Fruit fly (Drosophila melanogaster) whole organism, wandering third instar larva: ENCODE measurements around the gene CG34328.

Experiments used
- Abd-B ChIP-seq: fragments of >200 bp; optimal IDR thresholded peaks from 2 replicates; lab custom pipeline; 2017; ENCODE audit warnings: missing biosample characterization, missing genetic modification characterization
- CG9705 ChIP-seq: fragments of 200-800 bp; sonication (Bioruptor generic); optimal IDR thresholded peaks from 2 replicates; lab custom pipeline; 2018; ENCODE audit warnings: missing biosample characterization, mild to moderate bottlenecking, missing genetic modification characterization
- Dfd ChIP-seq: fragments of >200 bp; optimal IDR thresholded peaks from 2 replicates; lab custom pipeline; 2017; ENCODE audit warnings: missing biosample characterization, missing genetic modification characterization
- Dif ChIP-seq: fragments of 200-275, 200-300 bp; sonication (Bioruptor generic); optimal IDR thresholded peaks from 2 replicates; lab custom pipeline; 2018; ENCODE audit warnings: missing biosample characterization, missing genetic modification characterization; ENCODE audit not compliant: partially characterized antibody
- GATAd ChIP-seq: sonication (Bioruptor generic); optimal IDR thresholded peaks from 2 replicates; lab custom pipeline; 2016; ENCODE audit warnings: missing biosample characterization, missing genetic modification characterization
- Hnf4 ChIP-seq: fragments of 200-800 bp; sonication (Bioruptor generic); optimal IDR thresholded peaks from 2 replicates; lab custom pipeline; 2016; ENCODE audit warnings: missing biosample characterization, mild to moderate bottlenecking, missing genetic modification characterization
- Hr78 ChIP-seq: fragments of >200 bp; optimal IDR thresholded peaks from 2 replicates; lab custom pipeline; 2017; ENCODE audit warnings: missing biosample characterization, missing genetic modification characterization
- Jra ChIP-seq: sonication (Bioruptor generic); optimal IDR thresholded peaks from 2 replicates; lab custom pipeline; 2016; ENCODE audit warnings: missing biosample characterization, missing genetic modification characterization
- Mio ChIP-seq: sonication (Bioruptor generic); optimal IDR thresholded peaks from 2 replicates; lab custom pipeline; 2016; ENCODE audit warnings: missing biosample characterization, missing genetic modification characterization
- Myc ChIP-seq: fragments of >200 bp; optimal IDR thresholded peaks from 2 replicates; lab custom pipeline; 2017
- Rel ChIP-seq, 2 experiments: fragments of 200-800 bp; sonication (Bioruptor generic) in 1 of 2; optimal IDR thresholded peaks; 2 replicates in 1 of 2; 3 replicates in 1 of 2; lab custom pipeline; 2016 to 2019; ENCODE audit warnings: mild to moderate bottlenecking in 2 of 2, missing biosample characterization in 2 of 2, missing genetic modification characterization in 2 of 2, moderate library complexity in 1 of 2
- Sp1 ChIP-seq: fragments of 200-800 bp; sonication (Bioruptor generic); optimal IDR thresholded peaks from 3 replicates; lab custom pipeline; 2019; ENCODE audit warnings: missing biosample characterization, mild to moderate bottlenecking, missing genetic modification characterization, moderate library complexity
- br ChIP-seq: fragments of 200-800 bp; sonication (Bioruptor generic); optimal IDR thresholded peaks from 2 replicates; lab custom pipeline; 2016; ENCODE audit warnings: missing biosample characterization, missing genetic modification characterization
- brk ChIP-seq: fragments of 200-800 bp; sonication (Bioruptor generic); optimal IDR thresholded peaks from 2 replicates; lab custom pipeline; 2016; ENCODE audit warnings: missing biosample characterization, mild to moderate bottlenecking, missing genetic modification characterization
- dl ChIP-seq, 2 experiments: fragments of 175-275, 200-275 bp in 1 of 2; fragments of 200-275 bp in 1 of 2; sonication (Bioruptor generic); optimal IDR thresholded peaks; lab custom pipeline; 2018; ENCODE audit warnings: mild to moderate bottlenecking in 2 of 2, missing biosample characterization in 2 of 2, missing genetic modification characterization in 2 of 2, moderate library complexity in 2 of 2; ENCODE audit not compliant: partially characterized antibody in 2 of 2, insufficient read depth in 1 of 2
- dmrt93B ChIP-seq: fragments of 200-800 bp; sonication (Bioruptor generic); optimal IDR thresholded peaks from 2 replicates; lab custom pipeline; 2018; ENCODE audit warnings: missing biosample characterization, mild to moderate bottlenecking, missing genetic modification characterization
- ey ChIP-seq: fragments of 200-800 bp; sonication (Bioruptor generic); optimal IDR thresholded peaks from 2 replicates; lab custom pipeline; 2016; ENCODE audit warnings: missing biosample characterization, missing genetic modification characterization
- foxo ChIP-seq, 2 experiments: fragments of 200-800 bp; sonication (Bioruptor generic); optimal IDR thresholded peaks; 2 replicates in 1 of 2; 3 replicates in 1 of 2; lab custom pipeline; 2016 to 2017; ENCODE audit warnings: missing biosample characterization in 2 of 2, missing genetic modification characterization in 2 of 2
- fru ChIP-seq: fragments of 200-800 bp; sonication (Bioruptor generic); optimal IDR thresholded peaks from 3 replicates; lab custom pipeline; 2016; ENCODE audit warnings: missing biosample characterization, mild to moderate bottlenecking, missing genetic modification characterization
- h ChIP-seq: fragments of 200-800 bp; sonication (Bioruptor generic); optimal IDR thresholded peaks from 3 replicates; lab custom pipeline; 2016; ENCODE audit warnings: missing biosample characterization, mild to moderate bottlenecking, missing genetic modification characterization
- jim ChIP-seq: fragments of 175-275, 200-325 bp; sonication (Bioruptor generic); optimal IDR thresholded peaks from 2 replicates; lab custom pipeline; 2016; ENCODE audit warnings: missing biosample characterization, mild to moderate bottlenecking, missing genetic modification characterization
- lola ChIP-seq: fragments of >200 bp; optimal IDR thresholded peaks from 2 replicates; lab custom pipeline; 2017; ENCODE audit warnings: missing biosample characterization, missing genetic modification characterization
- pan ChIP-seq: fragments of >200 bp; optimal IDR thresholded peaks from 2 replicates; lab custom pipeline; 2017
- psq ChIP-seq: fragments of 200-800 bp; sonication (Bioruptor generic); optimal IDR thresholded peaks from 3 replicates; lab custom pipeline; 2017; ENCODE audit warnings: missing biosample characterization, mild to moderate bottlenecking, missing genetic modification characterization, moderate library complexity
- rgr ChIP-seq: fragments of 200-800 bp; sonication (Bioruptor generic); optimal IDR thresholded peaks from 3 replicates; lab custom pipeline; 2016; ENCODE audit warnings: missing biosample characterization, mild to moderate bottlenecking, missing genetic modification characterization
- sv ChIP-seq: fragments of 200-800 bp; sonication (Bioruptor generic); optimal IDR thresholded peaks from 3 replicates; lab custom pipeline; 2016; ENCODE audit warnings: missing biosample characterization, missing genetic modification characterization
- tai ChIP-seq: sonication (Bioruptor generic); optimal IDR thresholded peaks from 2 replicates; lab custom pipeline; 2016; ENCODE audit warnings: missing biosample characterization, missing genetic modification characterization
- woc ChIP-seq: sonication (Bioruptor generic); optimal IDR thresholded peaks from 2 replicates; lab custom pipeline; 2016; ENCODE audit warnings: missing biosample characterization, mild to moderate bottlenecking, missing genetic modification characterization

The CG34328 gene

dm6 chrX:18404632-18405238 lies 4.9 kb upstream of the CG34328 start (continued):
- TF ChIP-seq Hr78 (no peak), psq (GFP tag; lab: Kevin White, UChicago) (no peak)

- TF ChIP-seq jim (GFP tag; lab: Kevin White, UChicago) (no peak), ey (GFP tag; lab: Kevin White, UChicago) (no peak), Jra (GFP tag; lab: Kevin White, UChicago) (no peak), CG9705 (GFP tag; lab: Kevin White, UChicago) (no peak), br (GFP tag; lab: Kevin White, UChicago) (no peak), rgr (GFP tag; lab: Kevin White, UChicago) (no peak), Myc (lab: Kevin White, UChicago) (no peak), h (no peak), Rel (GFP tag; optimal IDR thresholded peaks at IDR 0.05; lab: Kevin White, UChicago) (no peak), Rel (tag; optimal IDR thresholded peaks at IDR 0.05; lab: Kevin White, UChicago) (peak; percentile 3), pan (no peak), tai (GFP tag; lab: Kevin White, UChicago) (no peak), Mio (GFP tag; lab: Kevin White, UChicago) (no peak), GATAd (GFP tag; lab: Kevin White, UChicago) (no peak), Hnf4 (GFP tag; lab: Kevin White, UChicago) (no peak), sv (no peak), Dif (GFP tag; lab: Kevin White, UChicago) (peak; percentile 22), lola (GFP tag; lab: Kevin White, UChicago) (no peak)
Observed at dm6 chrX:18404150-18404631, 4.3 kb upstream of the CG34328 start.

dm6 chrX:18402564-18402963 lies 2.7 kb upstream of the CG34328 start:
- TF ChIP-seq Dif (GFP tag; lab: Kevin White, UChicago): no peak
- TF ChIP-seq brk (GFP tag; lab: Kevin White, UChicago): no peak
- no peak for TF ChIP-seq fru
- TF ChIP-seq Sp1 (GFP tag; lab: Kevin White, UChicago): no peak
- TF ChIP-seq Rel (GFP tag; optimal IDR thresholded peaks at IDR 0.05; lab: Kevin White, UChicago): no peak
- TF ChIP-seq Rel (tag; optimal IDR thresholded peaks at IDR 0.05; lab: Kevin White, UChicago): peak; percentile 50
- no peak for TF ChIP-seq rgr (GFP tag; lab: Kevin White, UChicago)
- TF ChIP-seq sv: no peak
- TF ChIP-seq, all 38 proteins: peak for 1

dm6 chrX:18395157-18395556 lies 4.7 kb downstream of the CG34328 start:
- TF ChIP-seq Rel (GFP tag; optimal IDR thresholded peaks at IDR 0.05; lab: Kevin White, UChicago): no peak
- peak; percentile 40 for TF ChIP-seq Rel (tag; optimal IDR thresholded peaks at IDR 0.05; lab: Kevin White, UChicago)
- TF ChIP-seq fru: no peak
- no peak for TF ChIP-seq Hr78

dm6 chrX:18386784-18387183 lies 13.1 kb downstream of the CG34328 start, which contains the start of gene Tsf1:
TSS of gene Tsf1 (plus strand) at chrX:18387084.
- no peak for TF ChIP-seq Rel (GFP tag; optimal IDR thresholded peaks at IDR 0.05; lab: Kevin White, UChicago)
- TF ChIP-seq Rel (tag; optimal IDR thresholded peaks at IDR 0.05; lab: Kevin White, UChicago): no peak
- TF ChIP-seq lola (GFP tag; lab: Kevin White, UChicago): no peak
- no peak for TF ChIP-seq h
- no peak for TF ChIP-seq woc
- no peak for TF ChIP-seq pan
- no peak for TF ChIP-seq dmrt93B
- TF ChIP-seq foxo (GFP tag; optimal IDR thresholded peaks at IDR 0.05; lab: Kevin White, UChicago): no peak
- TF ChIP-seq br (GFP tag; lab: Kevin White, UChicago): no peak
- TF ChIP-seq Myc (lab: Kevin White, UChicago): no peak
- no peak for TF ChIP-seq Dfd (GFP tag; lab: Kevin White, UChicago)
- TF ChIP-seq Hnf4 (GFP tag; lab: Kevin White, UChicago): no peak
- TF ChIP-seq Abd-B (GFP tag; lab: Kevin White, UChicago): no peak

- TF ChIP-seq psq (GFP tag; lab: Kevin White, UChicago): no peak
- no peak for TF ChIP-seq dl (GFP tag; optimal IDR thresholded peaks at IDR 0.05; lab: Kevin White, UChicago; ENCODE audit: insufficient read depth in 1 of 2, partially characterized antibody in 2 of 2)
- TF ChIP-seq Hr78: no peak
- TF ChIP-seq jim (GFP tag; lab: Kevin White, UChicago): no peak
- no peak for TF ChIP-seq Rel (GFP tag; optimal IDR thresholded peaks at IDR 0.05; lab: Kevin White, UChicago)
- TF ChIP-seq Rel (tag; optimal IDR thresholded peaks at IDR 0.05; lab: Kevin White, UChicago): peak; percentile 94
- TF ChIP-seq GATAd (GFP tag; lab: Kevin White, UChicago): no peak
Observed at dm6 chrX:18385801-18386200, 14.1 kb downstream of the CG34328 start.
